Fruit fly (Drosophila melanogaster): ENCODE results near the gene hiw.

DNA sequence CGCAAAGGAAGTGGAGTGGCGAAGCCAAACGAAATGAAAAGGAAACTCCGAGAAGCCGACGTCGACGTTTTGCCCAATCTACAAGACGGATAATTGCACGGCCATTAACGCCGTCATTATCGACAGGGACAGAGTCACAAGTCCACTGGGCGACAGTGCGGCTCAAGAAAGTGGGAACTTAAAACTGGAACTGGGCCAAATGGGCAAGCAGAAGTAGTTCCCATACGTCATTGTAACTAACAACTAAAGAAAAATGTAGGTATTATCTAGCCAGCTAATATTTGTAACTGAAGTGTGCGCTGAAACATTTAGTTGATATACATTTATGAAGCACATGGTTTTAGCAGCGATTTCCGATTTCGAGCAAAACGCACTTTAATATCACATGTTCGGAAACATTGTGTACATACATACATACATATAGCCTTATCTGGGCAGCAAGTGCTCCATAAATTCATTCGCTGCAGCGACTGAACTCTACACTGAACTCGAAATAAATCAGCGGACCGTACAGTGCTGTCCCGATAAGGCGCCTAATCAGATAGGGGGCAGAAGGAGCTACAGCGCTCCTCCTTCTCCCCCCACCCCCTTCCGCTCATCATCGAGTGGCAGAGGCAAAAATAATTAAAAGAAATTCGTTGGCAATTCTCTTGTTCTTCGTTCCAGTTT, 7.7 kb upstream of the hiw start:
- TF ChIP-seq usp (GFP tag; optimal IDR thresholded peaks at IDR 0.05) (no peak), psq (optimal IDR thresholded peaks at IDR 0.05) (no peak), Dll (optimal IDR thresholded peaks at IDR 0.05) (no peak)

Measured in whole organism.